Worm (Caenorhabditis elegans) whole organism, early embryonic: ENCODE data around the gene osm-1.

Experiments
- B0310.2 ChIP-seq: sonication (generic microtip); optimal IDR thresholded peaks from 2 replicates; lab custom pipeline; 2016; ENCODE audit warnings: mild to moderate bottlenecking, missing genetic modification characterization, missing compliant biosample characterization
- F13C5.2 ChIP-seq: sonication (generic microtip); optimal IDR thresholded peaks from 2 replicates; lab custom pipeline; 2017; ENCODE audit warnings: mild to moderate bottlenecking, missing genetic modification characterization, inconsistent platforms, missing compliant biosample characterization
- aly-1 ChIP-seq: sonication (generic microtip); optimal IDR thresholded peaks from 2 replicates; lab custom pipeline; 2016; ENCODE audit warnings: missing genetic modification characterization, missing compliant biosample characterization
- ama-1 ChIP-seq: fragments of 150-350 bp; optimal IDR thresholded peaks from 2 replicates; lab custom pipeline; 2014
- ceh-13 ChIP-seq: fragments of 200-800 bp; sonication (Bioruptor generic); optimal IDR thresholded peaks from 2 replicates; lab custom pipeline; 2018; ENCODE audit warnings: mild to moderate bottlenecking, missing genetic modification characterization, missing compliant biosample characterization
- ceh-36 ChIP-seq: sonication (generic microtip); optimal IDR thresholded peaks from 2 replicates; lab custom pipeline; 2016; ENCODE audit warnings: missing genetic modification characterization, inconsistent platforms, missing compliant biosample characterization
- ets-7 ChIP-seq: sonication (generic microtip); optimal IDR thresholded peaks from 2 replicates; lab custom pipeline; 2016; ENCODE audit warnings: missing genotype, missing genetic modification characterization, missing compliant biosample characterization
- flt-1 ChIP-seq: fragments of 200-800 bp; sonication (Bioruptor generic); IDR thresholded peaks from 2 replicates; pipeline ENCODE4 v1.3.6; 2022; ENCODE audit warnings: missing genetic modification characterization, missing compliant biosample characterization
- hmbx-1 ChIP-seq: sonication (generic microtip); optimal IDR thresholded peaks from 2 replicates; lab custom pipeline; 2016; ENCODE audit warnings: mild to moderate bottlenecking, missing genetic modification characterization, missing compliant biosample characterization
- hmg-4 ChIP-seq: fragments of 200-800 bp; sonication (Bioruptor generic); optimal IDR thresholded peaks from 2 replicates; lab custom pipeline; 2018; ENCODE audit warnings: mild to moderate bottlenecking, missing genetic modification characterization, missing compliant biosample characterization
- hnd-1 ChIP-seq: sonication (generic microtip); optimal IDR thresholded peaks from 2 replicates; lab custom pipeline; 2016; ENCODE audit warnings: missing genetic modification characterization, missing compliant biosample characterization
- pes-1 ChIP-seq: fragments of 200-800 bp; sonication (Bioruptor generic); IDR thresholded peaks from 2 replicates; pipeline ENCODE4 v1.3.6; 2022; ENCODE audit warnings: missing genetic modification reagents, missing genetic modification characterization, missing compliant biosample characterization
- scrt-1 ChIP-seq: fragments of 200-800 bp; sonication (Bioruptor generic); IDR thresholded peaks from 2 replicates; pipeline ENCODE4 v1.3.6; 2022; ENCODE audit warnings: missing genetic modification characterization, missing compliant biosample characterization
- sea-1 ChIP-seq: fragments of 200-800 bp; sonication (Bioruptor generic); conservative IDR thresholded peaks from 2 replicates; pipeline ENCODE4 v1.3.6; 2022; ENCODE audit warnings: missing genetic modification characterization, missing compliant biosample characterization
- tbx-11 ChIP-seq: fragments of 200-800 bp; sonication (Bioruptor generic); IDR thresholded peaks from 2 replicates; pipeline ENCODE4 v1.3.6; 2022; ENCODE audit warnings: missing genetic modification characterization, missing compliant biosample characterization
- tbx-37 ChIP-seq: fragments of 200-800 bp; sonication (Bioruptor generic); conservative IDR thresholded peaks from 2 replicates; pipeline ENCODE4 v1.3.6; 2022; ENCODE audit warnings: missing genetic modification reagents, missing genetic modification characterization, missing compliant biosample characterization
- tra-4 ChIP-seq: sonication (generic microtip); optimal IDR thresholded peaks from 2 replicates; lab custom pipeline; 2017; ENCODE audit warnings: missing genetic modification characterization, missing compliant biosample characterization

Gene osm-1

ce11 chrX:16519517-16519916, 21.0 kb upstream of the osm-1 start, which contains the start of gene T25D1.1:
TSS of gene T25D1.1 (plus strand) at chrX:16519817.
- TF ChIP-seq ceh-13 (GFP tag; lab: Kevin White, UChicago), result no peak
- TF ChIP-seq ets-7 (tag; lab: Kevin White, UChicago), result no peak
- TF ChIP-seq scrt-1 (GFP tag; lab: Robert Waterston, UW), result no peak
- TF ChIP-seq hnd-1, result no peak
- no peak for TF ChIP-seq B0310.2 (tag; lab: Kevin White, UChicago)
- TF ChIP-seq tra-4 (tag; lab: Kevin White, UChicago), result no peak
- no peak for TF ChIP-seq sea-1 (GFP tag; lab: Robert Waterston, UW)
- no peak for TF ChIP-seq hmbx-1 (tag; lab: Kevin White, UChicago)
- no peak for TF ChIP-seq tbx-11 (GFP tag; lab: Robert Waterston, UW)
- no peak for TF ChIP-seq aly-1 (tag; lab: Kevin White, UChicago)
- no peak for TF ChIP-seq ama-1 (lab: Kevin White, UChicago)
- no peak for TF ChIP-seq flt-1

ce11 chrX:16521722-16522121, 18.8 kb upstream of the osm-1 start:
- TF ChIP-seq B0310.2 (tag; lab: Kevin White, UChicago), result no peak
- TF ChIP-seq tbx-11 (GFP tag; lab: Robert Waterston, UW), result no peak
- no peak for TF ChIP-seq scrt-1 (GFP tag; lab: Robert Waterston, UW)
- no peak for TF ChIP-seq ceh-13 (GFP tag; lab: Kevin White, UChicago)
- no peak for TF ChIP-seq ets-7 (tag; lab: Kevin White, UChicago)
- TF ChIP-seq aly-1 (tag; lab: Kevin White, UChicago), result no peak
- TF ChIP-seq hnd-1, result no peak
- TF ChIP-seq pes-1 (GFP tag; lab: Robert Waterston, UW), result no peak
- TF ChIP-seq flt-1, result no peak
- no peak for TF ChIP-seq hmg-4 (GFP tag; lab: Kevin White, UChicago)
- no peak for TF ChIP-seq ceh-36 (tag; lab: Kevin White, UChicago)
- TF ChIP-seq ama-1 (lab: Kevin White, UChicago), result no peak
- TF ChIP-seq hmbx-1 (tag; lab: Kevin White, UChicago), result no peak

- TF ChIP-seq pes-1 (GFP tag; lab: Robert Waterston, UW) (no peak), ets-7 (tag; lab: Kevin White, UChicago) (no peak), ceh-13 (GFP tag; lab: Kevin White, UChicago) (no peak), F13C5.2 (tag; lab: Kevin White, UChicago) (no peak), hmbx-1 (tag; lab: Kevin White, UChicago) (no peak), hmg-4 (GFP tag; lab: Kevin White, UChicago) (no peak), sea-1 (GFP tag; lab: Robert Waterston, UW) (no peak), flt-1 (no peak), tbx-11 (GFP tag; lab: Robert Waterston, UW) (no peak), scrt-1 (GFP tag; lab: Robert Waterston, UW) (no peak), aly-1 (tag; lab: Kevin White, UChicago) (no peak), tra-4 (tag; lab: Kevin White, UChicago) (no peak), hnd-1 (no peak), ceh-36 (tag; lab: Kevin White, UChicago) (no peak), ama-1 (lab: Kevin White, UChicago) (no peak), B0310.2 (tag; lab: Kevin White, UChicago) (no peak), tbx-37 (no peak)
Observed at ce11 chrX:16524310-16524709, 16.2 kb upstream of the osm-1 start.

- TF ChIP-seq ceh-36 (tag; lab: Kevin White, UChicago) (no peak), hmg-4 (GFP tag; lab: Kevin White, UChicago) (peak; percentile 64)
Observed at ce11 chrX:16525632-16526031, 14.8 kb upstream of the osm-1 start.

- no peak for TF ChIP-seq ceh-13 (GFP tag; lab: Kevin White, UChicago)
- no peak for TF ChIP-seq hnd-1
- TF ChIP-seq aly-1 (tag; lab: Kevin White, UChicago), result no peak
- no peak for TF ChIP-seq ets-7 (tag; lab: Kevin White, UChicago)
- TF ChIP-seq tbx-11 (GFP tag; lab: Robert Waterston, UW), result no peak
Observed at ce11 chrX:16527815-16528214, 12.7 kb upstream of the osm-1 start.

- TF ChIP-seq pes-1 (GFP tag; lab: Robert Waterston, UW), result no peak
- TF ChIP-seq ceh-36 (tag; lab: Kevin White, UChicago), result no peak
- no peak for TF ChIP-seq tbx-37
- no peak for TF ChIP-seq hmg-4 (GFP tag; lab: Kevin White, UChicago)
- no peak for TF ChIP-seq tbx-11 (GFP tag; lab: Robert Waterston, UW)
Observed at ce11 chrX:16529937-16530336, 10.5 kb upstream of the osm-1 start.

ce11 chrX:16530455-16530854, 10.0 kb upstream of the osm-1 start:
- TF ChIP-seq F13C5.2 (tag; lab: Kevin White, UChicago) (no peak), ets-7 (tag; lab: Kevin White, UChicago) (no peak), tbx-37 (no peak)

ce11 chrX:16532513-16532912, 8.0 kb upstream of the osm-1 start:
- no peak for TF ChIP-seq hmg-4 (GFP tag; lab: Kevin White, UChicago)
- no peak for TF ChIP-seq hmbx-1 (tag; lab: Kevin White, UChicago)
- no peak for TF ChIP-seq sea-1 (GFP tag; lab: Robert Waterston, UW)

- no peak for TF ChIP-seq ets-7 (tag; lab: Kevin White, UChicago)
- no peak for TF ChIP-seq hmg-4 (GFP tag; lab: Kevin White, UChicago)
- TF ChIP-seq B0310.2 (tag; lab: Kevin White, UChicago), result no peak
- TF ChIP-seq sea-1 (GFP tag; lab: Robert Waterston, UW), result no peak
- no peak for TF ChIP-seq F13C5.2 (tag; lab: Kevin White, UChicago)
- TF ChIP-seq tbx-11 (GFP tag; lab: Robert Waterston, UW), result no peak
- TF ChIP-seq pes-1 (GFP tag; lab: Robert Waterston, UW), result no peak
- no peak for TF ChIP-seq ceh-13 (GFP tag; lab: Kevin White, UChicago)
- no peak for TF ChIP-seq ama-1 (lab: Kevin White, UChicago)
- TF ChIP-seq aly-1 (tag; lab: Kevin White, UChicago), result no peak
Observed at ce11 chrX:16533860-16534259, 6.6 kb upstream of the osm-1 start.
